Fruit fly (Drosophila melanogaster): ENCODE measurements around the gene CG13245.

- TF ChIP-seq CG9139 (GFP tag; optimal IDR thresholded peaks at IDR 0.05), result no peak
- no peak for TF ChIP-seq Blimp-1 (GFP tag; optimal IDR thresholded peaks at IDR 0.05)
- TF ChIP-seq CG8632 (GFP tag; optimal IDR thresholded peaks at IDR 0.05), result no peak
- TF ChIP-seq eg (GFP tag; IDR thresholded peaks at IDR 0.05), result no peak
- no peak for TF ChIP-seq CG11902 (GFP tag; optimal IDR thresholded peaks at IDR 0.05)
- no peak for TF ChIP-seq fd59A (GFP tag; optimal IDR thresholded peaks at IDR 0.05)
Observed at dm6 chr2L:15957558-15957957, 46.6 kb upstream of the CG13245 start, which contains the start of gene CG18063.

Data from whole organism, prepupa.